Worm (Caenorhabditis elegans) whole organism, mixed stage, embryonic: ENCODE data around the gene bath-3.

ENCODE experiments used
- ceh-39 ChIP-seq: fragments of 150-350 bp; optimal IDR thresholded peaks from 2 replicates; lab custom pipeline; 2014; ENCODE audit warnings: missing biosample characterization, missing genetic modification characterization
- ceh-43 ChIP-seq: fragments of 200-800 bp; sonication (Bioruptor generic); optimal IDR thresholded peaks from 2 replicates; lab custom pipeline; 2018; ENCODE audit warnings: mild to moderate bottlenecking, missing genetic modification characterization, moderate library complexity, missing compliant biosample characterization
- elt-3 ChIP-seq: fragments of 150-350 bp; optimal IDR thresholded peaks from 2 replicates; lab custom pipeline; 2014; ENCODE audit warnings: missing biosample characterization, missing genetic modification characterization
- ham-2 ChIP-seq: fragments of 200-800 bp; sonication (Bioruptor generic); optimal IDR thresholded peaks from 2 replicates; lab custom pipeline; 2018; ENCODE audit warnings: mild to moderate bottlenecking, missing genetic modification characterization, missing compliant biosample characterization
- hlh-1 ChIP-seq: fragments of 150-350 bp; optimal IDR thresholded peaks from 2 replicates; lab custom pipeline; 2014; ENCODE audit warnings: missing biosample characterization, missing genetic modification reagents, missing genetic modification characterization
- lin-13 ChIP-seq: fragments of 150-350 bp; optimal IDR thresholded peaks from 2 replicates; lab custom pipeline; 2014; ENCODE audit warnings: missing biosample characterization, missing genetic modification characterization
- lsy-2 ChIP-seq: fragments of 150-350 bp; optimal IDR thresholded peaks from 2 replicates; lab custom pipeline; 2014; ENCODE audit warnings: missing biosample characterization, missing genetic modification characterization
- mab-5 ChIP-seq: fragments of 150-350 bp; optimal IDR thresholded peaks from 2 replicates; lab custom pipeline; 2014; ENCODE audit warnings: missing biosample characterization, missing genetic modification characterization
- mls-2 ChIP-seq: sonication (generic microtip); optimal IDR thresholded peaks from 2 replicates; lab custom pipeline; 2016; ENCODE audit warnings: mild to moderate bottlenecking, missing genetic modification characterization, moderate library complexity, missing compliant biosample characterization
- sem-2 ChIP-seq: fragments of 200-800 bp; sonication (Bioruptor generic); optimal IDR thresholded peaks from 2 replicates; lab custom pipeline; 2018; ENCODE audit warnings: mild to moderate bottlenecking, missing genetic modification characterization, missing compliant biosample characterization
- sptf-1 ChIP-seq: sonication (generic microtip); optimal IDR thresholded peaks from 2 replicates; lab custom pipeline; 2017; ENCODE audit warnings: mild to moderate bottlenecking, missing genetic modification characterization, moderate library complexity, missing compliant biosample characterization
- tbx-8 ChIP-seq: fragments of 200-800 bp; sonication (Bioruptor generic); optimal IDR thresholded peaks from 2 replicates; lab custom pipeline; 2018; ENCODE audit warnings: mild to moderate bottlenecking, missing genetic modification characterization, moderate library complexity, missing compliant biosample characterization
- unc-62 ChIP-seq: fragments of 150-350 bp; optimal IDR thresholded peaks from 2 replicates; lab custom pipeline; 2014; ENCODE audit warnings: missing biosample characterization, missing genetic modification reagents, missing genetic modification characterization

bath-3 gene

DNA sequence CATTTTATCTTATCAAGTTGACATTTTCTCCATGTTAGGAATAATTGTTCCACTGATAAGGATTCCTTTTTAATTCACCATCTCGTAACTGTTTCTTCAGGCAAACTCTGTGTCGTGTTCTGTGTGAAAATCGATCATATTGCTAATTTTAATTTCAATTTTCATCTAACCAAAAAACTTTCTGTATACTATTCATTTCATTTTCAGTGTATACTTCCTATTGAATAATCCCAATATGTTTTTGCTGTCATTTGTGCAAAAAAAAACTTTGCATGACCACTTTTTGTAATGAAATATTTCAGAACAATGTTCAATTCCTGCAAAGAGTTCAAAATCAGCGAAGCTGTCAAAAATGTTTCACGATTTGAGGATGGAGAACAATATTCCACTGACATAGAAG lies 43.3 kb downstream of the bath-3 start, which contains the start of gene Y16E11A.4:
TSS of gene Y16E11A.4 (plus strand) at position 301 of the 400 bp plus-strand sequence.
- no peak for TF ChIP-seq lsy-2 (tag; lab: Kevin White, UChicago)
- TF ChIP-seq ham-2: no peak
- TF ChIP-seq lin-13 (tag; lab: Kevin White, UChicago): no peak
- no peak for TF ChIP-seq mls-2 (tag; lab: Kevin White, UChicago)
- no peak for TF ChIP-seq ceh-43 (GFP tag; lab: Kevin White, UChicago)
- no peak for TF ChIP-seq sem-2 (GFP tag; lab: Kevin White, UChicago)
- no peak for TF ChIP-seq unc-62 (GFP tag; lab: Kevin White, UChicago)
- TF ChIP-seq tbx-8 (GFP tag; lab: Kevin White, UChicago): no peak
- no peak for TF ChIP-seq ceh-39 (tag; lab: Kevin White, UChicago)
- no peak for TF ChIP-seq sptf-1 (tag; lab: Kevin White, UChicago)
- TF ChIP-seq hlh-1: no peak
- TF ChIP-seq elt-3 (tag; lab: Kevin White, UChicago): no peak
- TF ChIP-seq mab-5 (tag; lab: Kevin White, UChicago): no peak
- TF ChIP-seq, all 35 proteins: peak for 0
